Fruit fly (Drosophila melanogaster) whole organism, embryonic: ENCODE data around the gene ND-39.

ENCODE experiments used
- Abd-B ChIP-seq: fragments of 200-800 bp; sonication (Bioruptor generic); optimal IDR thresholded peaks from 2 replicates; lab custom pipeline; 2018; ENCODE audit warnings: missing biosample characterization, mild to moderate bottlenecking, missing genetic modification characterization, moderate library complexity
- Asciz ChIP-seq: fragments of 200-800 bp; sonication (Bioruptor generic); optimal IDR thresholded peaks from 2 replicates; lab custom pipeline; 2017; ENCODE audit warnings: missing biosample characterization, mild to moderate bottlenecking, missing genetic modification characterization, missing genetic modification reagents
- Atf-2 ChIP-seq: fragments of 200-800 bp; sonication (Bioruptor generic); optimal IDR thresholded peaks from 2 replicates; lab custom pipeline; 2016; ENCODE audit warnings: missing biosample characterization, missing genetic modification characterization
- Atf3 ChIP-seq: fragments of 200-800 bp; sonication (Bioruptor generic); optimal IDR thresholded peaks from 3 replicates; lab custom pipeline; 2016; ENCODE audit warnings: missing biosample characterization, missing genetic modification characterization
- CG10462 ChIP-seq: fragments of 200-800 bp; sonication (Bioruptor generic); optimal IDR thresholded peaks from 2 replicates; lab custom pipeline; 2016; ENCODE audit warnings: missing biosample characterization, missing genetic modification characterization
- CG11398 ChIP-seq: fragments of 200-800 bp; sonication (Bioruptor generic); optimal IDR thresholded peaks from 2 replicates; lab custom pipeline; 2016; ENCODE audit warnings: missing biosample characterization, missing genetic modification characterization
- CG11504 ChIP-seq: fragments of 200-800 bp; sonication (Bioruptor generic); optimal IDR thresholded peaks from 3 replicates; lab custom pipeline; 2019; ENCODE audit warnings: missing biosample characterization, mild to moderate bottlenecking, missing genetic modification characterization, moderate library complexity
- CG12219 ChIP-seq: fragments of 200-800 bp; sonication (Bioruptor generic); optimal IDR thresholded peaks from 3 replicates; lab custom pipeline; 2018; ENCODE audit warnings: missing biosample characterization, mild to moderate bottlenecking, missing genetic modification characterization
- CG13287 ChIP-seq: fragments of 200-800 bp; sonication (Bioruptor generic); IDR thresholded peaks from 2 replicates; pipeline ENCODE4 v1.3.6; 2022; ENCODE audit warnings: missing biosample characterization, missing genetic modification characterization; ENCODE audit not compliant: partially characterized antibody
- CG15073 ChIP-seq: fragments of 200-800 bp; sonication (Bioruptor generic); optimal IDR thresholded peaks from 2 replicates; lab custom pipeline; 2016; ENCODE audit warnings: missing biosample characterization, missing genetic modification characterization
- CG15269 ChIP-seq: fragments of 200-800 bp; sonication (Bioruptor generic); optimal IDR thresholded peaks from 2 replicates; lab custom pipeline; 2018; ENCODE audit warnings: missing biosample characterization, mild to moderate bottlenecking, missing genetic modification characterization, moderate library complexity
- CG1602 ChIP-seq: fragments of 200-800 bp; sonication (Bioruptor generic); optimal IDR thresholded peaks from 3 replicates; lab custom pipeline; 2016; ENCODE audit warnings: missing biosample characterization, missing genetic modification characterization
- CG17612 ChIP-seq: fragments of 200-800 bp; sonication (Bioruptor generic); IDR thresholded peaks from 2 replicates; pipeline ENCODE4 v1.3.6; 2022; ENCODE audit warnings: missing biosample characterization, missing genetic modification characterization
- CG17912 ChIP-seq: fragments of 200-800 bp; sonication (Bioruptor generic); optimal IDR thresholded peaks from 2 replicates; lab custom pipeline; 2018; ENCODE audit warnings: missing biosample characterization, mild to moderate bottlenecking, missing genetic modification characterization
- CG1832 ChIP-seq: fragments of 200-800 bp; sonication (Bioruptor generic); optimal IDR thresholded peaks from 2 replicates; lab custom pipeline; 2017; ENCODE audit warnings: missing biosample characterization, mild to moderate bottlenecking, missing genetic modification characterization, inconsistent platforms
- CG30431 ChIP-seq: fragments of 200-800 bp; sonication (Bioruptor generic); optimal IDR thresholded peaks from 2 replicates; lab custom pipeline; 2017; ENCODE audit warnings: missing biosample characterization, missing genetic modification characterization
- CG31388 ChIP-seq: fragments of 200-800 bp; sonication (Bioruptor generic); optimal IDR thresholded peaks from 2 replicates; lab custom pipeline; 2016; ENCODE audit warnings: missing biosample characterization, missing genetic modification characterization
- CG32532 ChIP-seq: fragments of 200-800 bp; sonication (Bioruptor generic); IDR thresholded peaks from 2 replicates; pipeline ENCODE4 v1.3.6; 2022; ENCODE audit warnings: missing biosample characterization, missing genetic modification characterization
- CG32767 ChIP-seq: fragments of 200-800 bp; sonication (Bioruptor generic); IDR thresholded peaks from 2 replicates; pipeline ENCODE4 v1.3.6; 2022; ENCODE audit warnings: missing biosample characterization, missing genetic modification characterization
- CG34224 ChIP-seq: fragments of 200-800 bp; sonication (Bioruptor generic); IDR thresholded peaks from 3 replicates; pipeline ENCODE4 v1.3.6; 2022; ENCODE audit warnings: missing biosample characterization, missing genetic modification characterization; ENCODE audit not compliant: partially characterized antibody
- CG8478 ChIP-seq: fragments of >200 bp; optimal IDR thresholded peaks from 2 replicates; lab custom pipeline; 2018
- CG9817 ChIP-seq: fragments of 200-800 bp; sonication (Bioruptor generic); optimal IDR thresholded peaks from 2 replicates; lab custom pipeline; 2018; ENCODE audit warnings: missing biosample characterization, mild to moderate bottlenecking, missing genetic modification characterization, moderate library complexity
- Dfd ChIP-seq, 2 experiments: fragments of >200 bp; optimal IDR thresholded peaks; 2 replicates each; lab custom pipeline; 2017; ENCODE audit warnings: missing biosample characterization in 2 of 2, missing genetic modification characterization in 2 of 2
- ERR ChIP-seq: fragments of 200-800 bp; sonication (Bioruptor generic); optimal IDR thresholded peaks from 2 replicates; lab custom pipeline; 2016; ENCODE audit warnings: missing biosample characterization, missing genetic modification characterization
- Fer2 ChIP-seq: fragments of 200-800 bp; sonication (Bioruptor generic); optimal IDR thresholded peaks from 2 replicates; lab custom pipeline; 2018; ENCODE audit warnings: missing biosample characterization, mild to moderate bottlenecking, missing genetic modification characterization, moderate library complexity
- GATAe ChIP-seq: fragments of 200-800 bp; sonication (Bioruptor generic); conservative IDR thresholded peaks from 2 replicates; pipeline ENCODE4 v1.3.6; 2022; ENCODE audit warnings: missing biosample characterization, missing genetic modification characterization
- HmgZ ChIP-seq: fragments of 200-800 bp; sonication (Bioruptor generic); optimal IDR thresholded peaks from 2 replicates; lab custom pipeline; 2018; ENCODE audit warnings: missing biosample characterization, mild to moderate bottlenecking, missing genetic modification characterization
- MBD-R2 ChIP-seq: fragments of 200-800 bp; sonication (Bioruptor generic); IDR thresholded peaks from 2 replicates; pipeline ENCODE4 v1.3.6; 2022; ENCODE audit warnings: missing biosample characterization, missing genetic modification characterization
- MTF-1 ChIP-seq: fragments of 200-800 bp; sonication (Bioruptor generic); optimal IDR thresholded peaks from 2 replicates; lab custom pipeline; 2018; ENCODE audit warnings: missing biosample characterization, mild to moderate bottlenecking, missing genetic modification characterization, borderline replicate concordance
- cato ChIP-seq: fragments of 200-800 bp; sonication (Bioruptor generic); optimal IDR thresholded peaks from 2 replicates; lab custom pipeline; 2016; ENCODE audit warnings: missing biosample characterization, missing genetic modification characterization, borderline replicate concordance
- caup ChIP-seq: fragments of 200-800 bp; sonication (Bioruptor generic); optimal IDR thresholded peaks from 3 replicates; lab custom pipeline; 2017; ENCODE audit warnings: missing biosample characterization, mild to moderate bottlenecking, missing genetic modification characterization, moderate library complexity; ENCODE audit not compliant: severe bottlenecking
- crc ChIP-seq: fragments of 200-800 bp; sonication (Bioruptor generic); optimal IDR thresholded peaks from 2 replicates; lab custom pipeline; 2016; ENCODE audit warnings: missing biosample characterization, missing genetic modification characterization
- dimm ChIP-seq: fragments of 200-800 bp; sonication (Bioruptor generic); IDR thresholded peaks from 2 replicates; pipeline ENCODE4 v1.3.6; 2022; ENCODE audit warnings: missing biosample characterization, missing genetic modification characterization
- emc ChIP-seq: fragments of 200-800 bp; sonication (Bioruptor generic); optimal IDR thresholded peaks from 2 replicates; lab custom pipeline; 2016; ENCODE audit warnings: missing biosample characterization, missing genetic modification characterization
- ems ChIP-seq: fragments of 200-800 bp; sonication (Bioruptor generic); optimal IDR thresholded peaks from 3 replicates; lab custom pipeline; 2016; ENCODE audit warnings: missing biosample characterization, missing genetic modification characterization
- en ChIP-seq: fragments of 200-800 bp; sonication (Bioruptor generic); optimal IDR thresholded peaks from 2 replicates; lab custom pipeline; 2016; ENCODE audit warnings: missing biosample characterization, missing genetic modification characterization
- fru ChIP-seq: fragments of >200 bp; optimal IDR thresholded peaks from 2 replicates; lab custom pipeline; 2017
- gfzf ChIP-seq: fragments of 200-800 bp; sonication (Bioruptor generic); optimal IDR thresholded peaks from 2 replicates; lab custom pipeline; 2016; ENCODE audit warnings: missing biosample characterization, mild to moderate bottlenecking, missing genetic modification characterization, moderate library complexity
- gsb-n ChIP-seq: fragments of 200-800 bp; sonication (Bioruptor generic); optimal IDR thresholded peaks from 3 replicates; lab custom pipeline; 2018; ENCODE audit warnings: missing biosample characterization, mild to moderate bottlenecking, missing genetic modification characterization
- jigr1 ChIP-seq: fragments of 200-800 bp; sonication (Bioruptor generic); IDR thresholded peaks from 3 replicates; pipeline ENCODE4 v1.3.6; 2022; ENCODE audit warnings: missing biosample characterization, missing genetic modification characterization
- kah ChIP-seq: fragments of 200-800 bp; sonication (Bioruptor generic); optimal IDR thresholded peaks from 2 replicates; lab custom pipeline; 2018; ENCODE audit warnings: missing biosample characterization, mild to moderate bottlenecking, missing genetic modification characterization
- kay ChIP-seq: fragments of 200-800 bp; sonication (Bioruptor generic); optimal IDR thresholded peaks from 2 replicates; lab custom pipeline; 2016; ENCODE audit warnings: missing biosample characterization, missing genetic modification characterization
- pita ChIP-seq: fragments of 200-800 bp; sonication (Bioruptor generic); optimal IDR thresholded peaks from 2 replicates; lab custom pipeline; 2017; ENCODE audit warnings: missing biosample characterization, mild to moderate bottlenecking, missing genetic modification characterization
- repo ChIP-seq: fragments of 200-800 bp; sonication (Bioruptor generic); optimal IDR thresholded peaks from 2 replicates; lab custom pipeline; 2016; ENCODE audit warnings: missing biosample characterization, missing genetic modification characterization
- sens ChIP-seq: fragments of 200-800 bp; sonication (Bioruptor generic); peaks from one replicate; lab custom pipeline; 2016; ENCODE audit warnings: missing biosample characterization, missing genetic modification characterization
- shn ChIP-seq: fragments of 200-800 bp; sonication (Bioruptor generic); optimal IDR thresholded peaks from 3 replicates; lab custom pipeline; 2016; ENCODE audit warnings: missing biosample characterization, missing genetic modification characterization
- slp2 ChIP-seq: fragments of 200-800 bp; sonication (Bioruptor generic); optimal IDR thresholded peaks from 2 replicates; lab custom pipeline; 2016; ENCODE audit warnings: missing biosample characterization, missing genetic modification characterization
- sna ChIP-seq: fragments of 200-800 bp; sonication (Bioruptor generic); IDR thresholded peaks from 2 replicates; pipeline ENCODE4 v1.3.6; 2022; ENCODE audit warnings: missing biosample characterization, missing genetic modification characterization; ENCODE audit not compliant: partially characterized antibody
- sqz ChIP-seq: fragments of 200-800 bp; sonication (Bioruptor generic); optimal IDR thresholded peaks from 3 replicates; lab custom pipeline; 2018; ENCODE audit warnings: missing biosample characterization, mild to moderate bottlenecking, missing genetic modification characterization
- stc ChIP-seq: fragments of 200-800 bp; sonication (Bioruptor generic); IDR thresholded peaks from 2 replicates; pipeline ENCODE4 v1.3.6; 2022; ENCODE audit warnings: missing biosample characterization, missing genetic modification characterization
- wek ChIP-seq: fragments of 200-800 bp; sonication (Bioruptor generic); optimal IDR thresholded peaks from 3 replicates; lab custom pipeline; 2018; ENCODE audit warnings: missing biosample characterization, mild to moderate bottlenecking, missing genetic modification characterization, moderate library complexity

Gene ND-39

dm6 chr3L:20526196-20526740 is 34.4 kb downstream of the ND-39 start, which contains the start of gene Nubp2 (continued):
- TF ChIP-seq CG17912 (peak; percentile 64), CG15269 (peak; percentile 96), Asciz (GFP tag; lab: Kevin White, UChicago) (peak; percentile 86), CG17612 (GFP tag; lab: Robert Waterston, UW) (peak; percentile 84), kay (GFP tag; lab: Kevin White, UChicago) (peak; percentile 96), slp2 (GFP tag; lab: Kevin White, UChicago) (peak; percentile 93), CG31388 (peak; percentile 87), CG8478 (no peak), Abd-B (GFP tag; lab: Kevin White, UChicago) (peak; percentile 98), emc (GFP tag; lab: Kevin White, UChicago) (peak; percentile 90), CG30431 (peak; percentile 91), gfzf (GFP tag; lab: Kevin White, UChicago) (peak; percentile 14), CG34224 (GFP tag; lab: Robert Waterston, UW) (no peak), CG1602 (GFP tag; lab: Kevin White, UChicago) (peak; percentile 97), cato (GFP tag; lab: Kevin White, UChicago) (peak; percentile 93), CG9817 (tag; lab: Kevin White, UChicago) (peak; percentile 97), CG10462 (GFP tag; lab: Kevin White, UChicago) (peak; percentile 91), HmgZ (tag; lab: Kevin White, UChicago) (peak; percentile 97), CG1832 (GFP tag; lab: Kevin White, UChicago) (no peak), dimm (GFP tag; lab: Robert Waterston, UW) (peak; percentile 82), Atf-2 (peak; percentile 91), CG12219 (GFP tag; lab: Kevin White, UChicago) (peak; percentile 91), Fer2 (peak; percentile 94), wek (GFP tag; lab: Kevin White, UChicago) (peak; percentile 99), repo (GFP tag; lab: Kevin White, UChicago) (peak; percentile 80), stc (GFP tag; lab: Robert Waterston, UW) (peak; percentile 89), kah (GFP tag; lab: Kevin White, UChicago) (peak; percentile 89), ems (GFP tag; lab: Kevin White, UChicago) (peak; percentile 94), en (GFP tag; lab: Kevin White, UChicago) (peak; percentile 63), fru (lab: Kevin White, UChicago) (no peak), Atf3 (peak; percentile 92), CG15073 (GFP tag; lab: Kevin White, UChicago) (peak; percentile 78), CG11398 (GFP tag; lab: Kevin White, UChicago) (peak; percentile 70), jigr1 (GFP tag; lab: Robert Waterston, UW) (peak; percentile 79; the same call in 2 of the 3 replicates), sna (GFP tag; lab: Robert Waterston, UW) (0 out of 2 replicates have a peak, but pooled peaks have one; percentile 6), MBD-R2 (GFP tag; lab: Robert Waterston, UW) (peak; percentile 81), shn (GFP tag; lab: Kevin White, UChicago) (peak; percentile 92), CG32767 (GFP tag; lab: Robert Waterston, UW) (peak; percentile 92), crc (GFP tag; lab: Kevin White, UChicago) (peak; percentile 76), MTF-1 (GFP tag; lab: Kevin White, UChicago) (peak; percentile 65), Dfd (GFP tag; optimal IDR thresholded peaks at IDR 0.05; lab: Kevin White, UChicago) (no peak), ERR (GFP tag; lab: Kevin White, UChicago) (peak; percentile 72), pita (GFP tag; lab: Kevin White, UChicago) (no peak), CG13287 (GFP tag; lab: Robert Waterston, UW) (0 out of 2 replicates have a peak, but pooled peaks have one; percentile 7), gsb-n (tag; lab: Kevin White, UChicago) (peak; percentile 92), caup (GFP tag; lab: Kevin White, UChicago) (peak; percentile 93), GATAe (peak; percentile 90), sens (GFP tag; lab: Kevin White, UChicago) (peak; percentile 99), CG11504 (peak; percentile 95), CG32532 (GFP tag; lab: Robert Waterston, UW) (peak; percentile 94), sqz (GFP tag; lab: Kevin White, UChicago) (peak; percentile 90)
